Worm (Caenorhabditis elegans) whole organism, L2 larva: Measurements from ENCODE around the gene C38D9.8.

ENCODE experiments used
- R02D3.7 ChIP-seq: fragments of 150-350 bp; optimal IDR thresholded peaks from 2 replicates; lab custom pipeline; 2014; ENCODE audit warnings: missing biosample characterization, missing genetic modification characterization
- Y55F3AM.14 ChIP-seq: fragments of 200-800 bp; sonication (Bioruptor generic); optimal IDR thresholded peaks from 2 replicates; lab custom pipeline; 2018; ENCODE audit warnings: mild to moderate bottlenecking, missing genetic modification characterization, missing compliant biosample characterization
- aly-2 ChIP-seq: fragments of 150-350 bp; optimal IDR thresholded peaks from 2 replicates; lab custom pipeline; 2014; ENCODE audit warnings: missing biosample characterization, missing genetic modification characterization
- ama-1 ChIP-seq: fragments of 150-350 bp; optimal IDR thresholded peaks from 2 replicates; lab custom pipeline; 2018; ENCODE audit warnings: inconsistent platforms
- blmp-1 ChIP-seq: sonication (generic microtip); optimal IDR thresholded peaks from 2 replicates; lab custom pipeline; 2017; ENCODE audit warnings: missing genetic modification characterization, mild to moderate bottlenecking, missing compliant biosample characterization, antibody characterized with exemption, moderate library complexity; ENCODE audit not compliant: insufficient read depth
- ceh-82 ChIP-seq: fragments of 150-350 bp; optimal IDR thresholded peaks from 2 replicates; lab custom pipeline; 2014; ENCODE audit warnings: missing biosample characterization, missing genetic modification characterization
- dmd-4 ChIP-seq: sonication (generic microtip); optimal IDR thresholded peaks from 2 replicates; lab custom pipeline; 2017; ENCODE audit warnings: missing biosample characterization, missing genetic modification characterization
- egl-27 ChIP-seq: sonication (generic microtip); optimal IDR thresholded peaks from 3 replicates; lab custom pipeline; 2017; ENCODE audit warnings: missing biosample characterization, missing genetic modification reagents, missing genetic modification characterization
- elt-1 ChIP-seq: fragments of 150-350 bp; optimal IDR thresholded peaks from 2 replicates; lab custom pipeline; 2014; ENCODE audit warnings: missing biosample characterization, missing genetic modification characterization
- elt-3 ChIP-seq: sonication (generic microtip); optimal IDR thresholded peaks from 2 replicates; lab custom pipeline; 2017; ENCODE audit warnings: missing biosample characterization, missing genetic modification characterization
- fos-1 ChIP-seq: fragments of 150-350 bp; optimal IDR thresholded peaks from 2 replicates; lab custom pipeline; 2014; ENCODE audit warnings: missing biosample characterization, missing genetic modification characterization
- gmeb-1 ChIP-seq: fragments of 150-350 bp; optimal IDR thresholded peaks from 2 replicates; lab custom pipeline; 2014; ENCODE audit warnings: missing biosample characterization, missing genetic modification characterization
- lin-11 ChIP-seq: fragments of 150-350 bp; sonication (generic microtip); optimal IDR thresholded peaks from 2 replicates; lab custom pipeline; 2014; ENCODE audit warnings: missing biosample characterization, missing genetic modification characterization, inconsistent platforms, mixed read lengths
- lin-13 ChIP-seq: fragments of 150-350 bp; optimal IDR thresholded peaks from 2 replicates; lab custom pipeline; 2014; ENCODE audit warnings: missing biosample characterization, missing genetic modification reagents, missing genetic modification characterization
- lsy-2 ChIP-seq, 2 experiments: fragments of 150-350 bp in 1 of 2; sonication (generic microtip) in 1 of 2; optimal IDR thresholded peaks; 2 replicates each; lab custom pipeline; 2014 to 2017; ENCODE audit warnings: missing biosample characterization in 2 of 2, missing genetic modification characterization in 2 of 2
- mab-5 ChIP-seq: fragments of 150-350 bp; optimal IDR thresholded peaks from 2 replicates; lab custom pipeline; 2014; ENCODE audit warnings: missing biosample characterization, missing genetic modification characterization
- mbf-1 ChIP-seq: sonication (generic microtip); optimal IDR thresholded peaks from 2 replicates; lab custom pipeline; 2017; ENCODE audit warnings: missing biosample characterization, missing genetic modification characterization
- mdl-1 ChIP-seq, 2 experiments: fragments of 150-350 bp in 1 of 2; sonication (generic microtip) in 1 of 2; optimal IDR thresholded peaks; 2 replicates each; lab custom pipeline; 2017; ENCODE audit warnings: missing biosample characterization in 2 of 2, missing genetic modification characterization in 2 of 2
- nhr-12 ChIP-seq: fragments of 150-350 bp; optimal IDR thresholded peaks from 2 replicates; lab custom pipeline; 2014; ENCODE audit warnings: missing biosample characterization, missing genetic modification characterization
- nhr-21 ChIP-seq: fragments of 150-350 bp; optimal IDR thresholded peaks from 2 replicates; lab custom pipeline; 2014; ENCODE audit warnings: missing biosample characterization, missing genetic modification characterization
- nhr-23 ChIP-seq: fragments of 150-350 bp; optimal IDR thresholded peaks from 2 replicates; lab custom pipeline; 2014; ENCODE audit warnings: missing biosample characterization, missing genetic modification reagents, missing genetic modification characterization
- nhr-237 ChIP-seq: fragments of 150-350 bp; optimal IDR thresholded peaks from 2 replicates; lab custom pipeline; 2014; ENCODE audit warnings: missing biosample characterization, missing genetic modification characterization
- nhr-25 ChIP-seq: fragments of 150-350 bp; sonication (generic microtip); optimal IDR thresholded peaks from 3 replicates; lab custom pipeline; 2014; ENCODE audit warnings: missing biosample characterization, missing genetic modification characterization
- nhr-6 ChIP-seq: fragments of 150-350 bp; optimal IDR thresholded peaks from 2 replicates; lab custom pipeline; 2014; ENCODE audit warnings: missing biosample characterization, missing genetic modification characterization
- nhr-77 ChIP-seq: fragments of 150-350 bp; optimal IDR thresholded peaks from 2 replicates; lab custom pipeline; 2014; ENCODE audit warnings: missing biosample characterization, missing genetic modification characterization
- peb-1 ChIP-seq: fragments of 150-350 bp; optimal IDR thresholded peaks from 2 replicates; lab custom pipeline; 2014; ENCODE audit warnings: missing biosample characterization, missing genetic modification characterization
- snpc-4 ChIP-seq: fragments of 150-350 bp; optimal IDR thresholded peaks from 2 replicates; lab custom pipeline; 2014; ENCODE audit warnings: missing biosample characterization, missing genetic modification characterization
- unc-55 ChIP-seq: fragments of 150-350 bp; sonication (generic microtip); optimal IDR thresholded peaks from 3 replicates; lab custom pipeline; 2014; ENCODE audit warnings: missing biosample characterization, missing genetic modification reagents, missing genetic modification characterization
- zag-1 ChIP-seq: fragments of 150-350 bp; optimal IDR thresholded peaks from 2 replicates; lab custom pipeline; 2014; ENCODE audit warnings: missing biosample characterization, missing genetic modification characterization
- ztf-1 ChIP-seq: fragments of 200-800 bp; sonication (Bioruptor generic); conservative IDR thresholded peaks from 2 replicates; pipeline ENCODE4 v1.3.6; 2022; ENCODE audit warnings: missing genetic modification characterization, missing compliant biosample characterization
- ztf-11 ChIP-seq: sonication (generic microtip); optimal IDR thresholded peaks from 2 replicates; lab custom pipeline; 2017; ENCODE audit warnings: missing biosample characterization, missing genetic modification characterization

The C38D9.8 gene

ce11 chrV:17549362-17549761, 3.3 kb downstream of the C38D9.8 start, which contains the start of gene fbxa-176:
fbxa-176 (plus strand) TSS chrV:17549675.
- no peak for TF ChIP-seq nhr-21 (tag; lab: Kevin White, UChicago)
- peak; percentile 41 for TF ChIP-seq fos-1 (tag; lab: Kevin White, UChicago)
- no peak for TF ChIP-seq mdl-1 (tag; optimal IDR thresholded peaks at IDR 0.05; lab: Kevin White, UChicago)

ce11 chrV:17548635-17549034, 4.0 kb downstream of the C38D9.8 start:
- TF ChIP-seq zag-1 (tag; lab: Kevin White, UChicago) = no peak
- no peak for TF ChIP-seq nhr-21 (tag; lab: Kevin White, UChicago)
- no peak for TF ChIP-seq aly-2 (tag; lab: Kevin White, UChicago)

DNA sequence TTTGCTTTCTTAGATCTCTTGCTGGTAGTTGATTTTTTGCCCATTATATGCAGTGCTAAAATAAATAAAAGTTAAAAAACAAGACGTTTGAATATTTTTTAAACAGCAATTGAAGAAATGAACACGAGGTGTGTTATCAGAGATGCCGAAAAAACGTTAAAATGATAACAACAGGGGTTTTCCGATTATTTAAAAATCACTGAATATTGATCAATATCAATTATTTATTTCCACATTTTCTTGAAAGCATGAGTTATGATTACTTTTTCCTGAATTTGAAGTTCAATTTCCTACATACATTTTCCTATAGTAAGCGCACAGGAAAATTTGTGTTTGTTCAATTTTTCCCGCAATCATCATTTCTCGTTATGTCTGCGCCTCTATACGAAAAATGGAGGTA, 5.7 kb downstream of the C38D9.8 start:
- TF ChIP-seq nhr-6 (tag; lab: Kevin White, UChicago) (no peak), fos-1 (tag; lab: Kevin White, UChicago) (peak; percentile 1), gmeb-1 (tag; lab: Kevin White, UChicago) (no peak)

- TF ChIP-seq snpc-4 (tag; lab: Kevin White, UChicago) = no peak
- TF ChIP-seq dmd-4 (tag; lab: Kevin White, UChicago) = no peak
- TF ChIP-seq fos-1 (tag; lab: Kevin White, UChicago) = no peak
- TF ChIP-seq nhr-77 (tag; lab: Kevin White, UChicago) = no peak
- TF ChIP-seq elt-1 (tag; lab: Kevin White, UChicago) = no peak
- no peak for TF ChIP-seq elt-3
- no peak for TF ChIP-seq unc-55 (GFP tag; lab: Kevin White, UChicago)
- TF ChIP-seq nhr-25 = no peak
- no peak for TF ChIP-seq peb-1 (tag; lab: Kevin White, UChicago)
- TF ChIP-seq nhr-6 (tag; lab: Kevin White, UChicago) = no peak
- TF ChIP-seq ztf-1 (GFP tag; lab: Robert Waterston, UW) = no peak
These were observed 10.4 kb downstream of the C38D9.8 start for ce11 chrV:17542304-17542703.

- TF ChIP-seq nhr-21 (tag; lab: Kevin White, UChicago) = no peak
- TF ChIP-seq mdl-1 (tag; optimal IDR thresholded peaks at IDR 0.05; lab: Kevin White, UChicago) = no peak
- no peak for TF ChIP-seq nhr-237 (tag; lab: Kevin White, UChicago)
- no peak for TF ChIP-seq nhr-23 (tag; lab: Kevin White, UChicago)
These were observed 12.4 kb downstream of the C38D9.8 start, which contains the start of gene srz-25 for ce11 chrV:17540295-17540694. srz-25 (plus strand) TSS chrV:17540595.

- TF ChIP-seq egl-27 (tag; lab: Kevin White, UChicago) (no peak), nhr-6 (tag; lab: Kevin White, UChicago) (no peak), elt-3 (no peak), lsy-2 (tag; optimal IDR thresholded peaks at IDR 0.05; lab: Kevin White, UChicago) (no peak), dmd-4 (tag; lab: Kevin White, UChicago) (no peak), mbf-1 (no peak), lin-13 (GFP tag; lab: Kevin White, UChicago) (no peak), lin-11 (tag; lab: Kevin White, UChicago) (no peak), ama-1 (no peak), blmp-1 (tag; lab: Kevin White, UChicago) (no peak), gmeb-1 (tag; lab: Kevin White, UChicago) (no peak), Y55F3AM.14 (GFP tag; lab: Kevin White, UChicago) (no peak), ztf-11 (no peak), nhr-25 (no peak), nhr-12 (tag; lab: Kevin White, UChicago) (no peak), fos-1 (tag; lab: Kevin White, UChicago) (no peak), mab-5 (tag; lab: Kevin White, UChicago) (no peak), ceh-82 (tag; lab: Kevin White, UChicago) (no peak), R02D3.7 (tag; lab: Kevin White, UChicago) (no peak)
These were observed 13.4 kb downstream of the C38D9.8 start for ce11 chrV:17539289-17539688.
